Worm (Caenorhabditis elegans): ENCODE results near the gene skpt-1.

skpt-1 gene

ce11 chrIII:5420276-5420675 is 27.9 kb downstream of the skpt-1 start:
- TF ChIP-seq hnd-1 (tag; optimal IDR thresholded peaks at IDR 0.05): no peak
- no peak for TF ChIP-seq ceh-13 (GFP tag; optimal IDR thresholded peaks at IDR 0.05)

DNA sequence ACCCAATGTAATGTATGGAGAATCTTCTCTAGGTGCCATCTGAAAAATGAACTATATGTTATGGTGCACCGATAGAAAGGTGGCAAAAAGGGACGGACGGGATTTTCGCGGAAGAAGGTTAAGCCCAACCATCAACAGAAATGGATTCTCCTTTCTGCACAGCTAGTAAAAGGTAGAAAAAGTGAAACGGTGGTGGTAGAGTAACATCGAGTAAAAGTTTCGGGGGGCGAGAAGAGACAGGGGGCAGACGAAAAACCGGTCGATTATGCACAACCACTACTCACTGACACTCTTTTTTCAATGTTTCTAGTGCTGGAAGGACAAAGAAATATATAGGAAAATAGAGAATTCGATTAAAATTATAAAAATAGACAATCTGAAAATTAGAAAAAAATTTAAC is 28.7 kb downstream of the skpt-1 start:
- TF ChIP-seq tbx-37 (GFP tag; conservative IDR thresholded peaks at IDR 0.05) (no peak), hnd-1 (tag; optimal IDR thresholded peaks at IDR 0.05) (no peak), aly-1 (tag; optimal IDR thresholded peaks at IDR 0.05) (no peak), hmbx-1 (tag; optimal IDR thresholded peaks at IDR 0.05) (no peak), tra-4 (tag; optimal IDR thresholded peaks at IDR 0.05) (no peak), pes-1 (GFP tag; IDR thresholded peaks at IDR 0.05) (no peak)

DNA sequence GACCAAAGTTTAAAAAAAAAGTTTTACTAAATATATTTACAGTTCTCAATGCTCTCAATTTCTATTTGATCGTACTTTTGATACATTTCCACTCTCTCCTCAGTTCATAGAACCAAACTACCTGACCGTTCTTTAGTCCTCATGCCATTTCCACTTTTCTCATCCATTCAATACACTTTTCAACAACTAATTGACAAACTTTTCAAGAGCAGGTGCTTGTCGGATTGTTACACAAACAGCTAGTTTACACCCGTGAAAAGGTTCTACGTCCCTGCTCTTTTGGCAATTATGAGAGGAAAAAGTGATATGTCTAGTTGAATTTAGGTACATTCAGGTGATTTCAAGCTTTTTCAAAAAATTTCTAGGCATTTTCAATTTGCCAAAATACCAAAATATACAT is 30.3 kb downstream of the skpt-1 start:
- no peak for TF ChIP-seq tbx-11 (GFP tag; IDR thresholded peaks at IDR 0.05)
- TF ChIP-seq ama-1 (optimal IDR thresholded peaks at IDR 0.05): no peak
- TF ChIP-seq ets-7 (tag; optimal IDR thresholded peaks at IDR 0.05): no peak

DNA sequence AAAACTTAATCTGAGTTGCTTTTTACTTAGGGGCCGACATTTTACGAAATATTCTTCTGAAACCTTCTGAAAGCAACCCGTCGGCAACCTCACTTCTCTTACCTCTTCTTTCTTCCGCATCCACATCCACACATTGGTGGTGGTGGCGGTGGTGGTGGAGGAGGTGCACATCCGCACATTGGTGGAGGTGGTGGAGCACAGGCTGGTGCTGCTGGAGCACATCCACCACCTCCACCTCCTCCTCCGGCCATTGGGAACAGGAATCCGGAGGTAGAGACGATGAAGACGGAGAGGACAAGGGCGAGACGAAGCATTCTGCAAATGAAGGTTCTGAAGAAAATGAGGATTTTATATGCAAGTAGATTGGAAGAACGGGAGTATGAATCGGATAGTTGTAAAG is 34.5 kb downstream of the skpt-1 start, which contains the start of gene grl-22:
Gene grl-22, minus strand, starts transcription at position 332 of the 400 bp plus-strand sequence.
- TF ChIP-seq B0310.2 (tag; optimal IDR thresholded peaks at IDR 0.05) (no peak), sea-1 (GFP tag; conservative IDR thresholded peaks at IDR 0.05) (no peak), tra-4 (tag; optimal IDR thresholded peaks at IDR 0.05) (no peak), flt-1 (GFP tag; IDR thresholded peaks at IDR 0.05) (no peak)

- no peak for TF ChIP-seq flt-1 (GFP tag; IDR thresholded peaks at IDR 0.05)
- TF ChIP-seq tbx-11 (GFP tag; IDR thresholded peaks at IDR 0.05): no peak
- TF ChIP-seq B0310.2 (tag; optimal IDR thresholded peaks at IDR 0.05): no peak
- no peak for TF ChIP-seq hmg-4 (GFP tag; optimal IDR thresholded peaks at IDR 0.05)
- no peak for TF ChIP-seq pes-1 (GFP tag; IDR thresholded peaks at IDR 0.05)
Observed at ce11 chrIII:5407588-5407987, 40.6 kb downstream of the skpt-1 start, which contains the start of gene W03A5.1. TSS of gene W03A5.1 (plus strand) at chrIII:5407888.

- TF ChIP-seq ets-7 (tag; optimal IDR thresholded peaks at IDR 0.05): no peak
- TF ChIP-seq F13C5.2 (tag; optimal IDR thresholded peaks at IDR 0.05): no peak
- no peak for TF ChIP-seq hmbx-1 (tag; optimal IDR thresholded peaks at IDR 0.05)
- no peak for TF ChIP-seq aly-1 (tag; optimal IDR thresholded peaks at IDR 0.05)
- no peak for TF ChIP-seq scrt-1 (GFP tag; IDR thresholded peaks at IDR 0.05)
- TF ChIP-seq tra-4 (tag; optimal IDR thresholded peaks at IDR 0.05): no peak
- TF ChIP-seq sea-1 (GFP tag; conservative IDR thresholded peaks at IDR 0.05): no peak
- no peak for TF ChIP-seq ceh-36 (tag; optimal IDR thresholded peaks at IDR 0.05)
- TF ChIP-seq tbx-37 (GFP tag; conservative IDR thresholded peaks at IDR 0.05): no peak
- no peak for TF ChIP-seq ama-1 (optimal IDR thresholded peaks at IDR 0.05)
- no peak for TF ChIP-seq ceh-13 (GFP tag; optimal IDR thresholded peaks at IDR 0.05)
- no peak for TF ChIP-seq flt-1 (GFP tag; IDR thresholded peaks at IDR 0.05)
- no peak for TF ChIP-seq hnd-1 (tag; optimal IDR thresholded peaks at IDR 0.05)
- TF ChIP-seq hmg-4 (GFP tag; optimal IDR thresholded peaks at IDR 0.05): no peak
- TF ChIP-seq B0310.2 (tag; optimal IDR thresholded peaks at IDR 0.05): no peak
- no peak for TF ChIP-seq pes-1 (GFP tag; IDR thresholded peaks at IDR 0.05)
Observed at ce11 chrIII:5407060-5407459, 41.1 kb downstream of the skpt-1 start.

- TF ChIP-seq tbx-37 (GFP tag; conservative IDR thresholded peaks at IDR 0.05): no peak
- TF ChIP-seq pes-1 (GFP tag; IDR thresholded peaks at IDR 0.05): no peak
Observed at ce11 chrIII:5406314-5406713, 41.9 kb downstream of the skpt-1 start.

DNA sequence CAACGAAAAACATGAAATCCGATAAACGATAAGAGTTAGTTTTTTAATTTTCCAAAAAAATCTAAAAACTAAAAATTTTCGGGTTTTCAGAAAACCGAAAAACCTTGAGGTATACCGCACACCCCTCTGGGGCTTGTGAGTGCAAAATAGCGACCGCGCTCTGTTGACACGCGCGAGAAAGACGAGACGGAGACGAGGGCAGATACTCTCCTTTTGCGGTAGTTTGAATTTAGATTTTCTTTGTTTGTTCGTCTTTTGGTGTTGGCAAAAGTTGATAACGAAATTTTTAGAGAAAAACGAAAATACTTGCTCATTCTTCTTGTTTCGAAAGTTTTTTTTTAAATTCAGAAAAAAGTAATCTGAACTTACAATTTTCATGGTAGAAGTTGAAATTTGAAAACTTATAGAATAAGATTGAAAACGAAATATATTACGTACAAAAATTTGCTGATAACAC is 42.5 kb downstream of the skpt-1 start, which contains the start of the genes W03A5.2 and Y32H12A.8:
Gene W03A5.2, plus strand, starts transcription at position 407 of the 457 bp plus-strand sequence.
Gene Y32H12A.8, minus strand, starts transcription at position 410 of the 457 bp plus-strand sequence.
- TF ChIP-seq pes-1 (GFP tag; IDR thresholded peaks at IDR 0.05) (no peak), tbx-37 (GFP tag; conservative IDR thresholded peaks at IDR 0.05) (no peak), hmg-4 (GFP tag; optimal IDR thresholded peaks at IDR 0.05) (no peak), aly-1 (tag; optimal IDR thresholded peaks at IDR 0.05) (no peak), scrt-1 (GFP tag; IDR thresholded peaks at IDR 0.05) (no peak), hmbx-1 (tag; optimal IDR thresholded peaks at IDR 0.05) (no peak), ama-1 (optimal IDR thresholded peaks at IDR 0.05) (no peak), ceh-13 (GFP tag; optimal IDR thresholded peaks at IDR 0.05) (no peak), B0310.2 (tag; optimal IDR thresholded peaks at IDR 0.05) (no peak)

- no peak for TF ChIP-seq tra-4 (tag; optimal IDR thresholded peaks at IDR 0.05)
- no peak for TF ChIP-seq sea-1 (GFP tag; conservative IDR thresholded peaks at IDR 0.05)
- TF ChIP-seq B0310.2 (tag; optimal IDR thresholded peaks at IDR 0.05): no peak
- TF ChIP-seq scrt-1 (GFP tag; IDR thresholded peaks at IDR 0.05): no peak
- no peak for TF ChIP-seq F13C5.2 (tag; optimal IDR thresholded peaks at IDR 0.05)
- no peak for TF ChIP-seq pes-1 (GFP tag; IDR thresholded peaks at IDR 0.05)
- no peak for TF ChIP-seq flt-1 (GFP tag; IDR thresholded peaks at IDR 0.05)
- no peak for TF ChIP-seq hnd-1 (tag; optimal IDR thresholded peaks at IDR 0.05)
- no peak for TF ChIP-seq ceh-36 (tag; optimal IDR thresholded peaks at IDR 0.05)
- no peak for TF ChIP-seq hmg-4 (GFP tag; optimal IDR thresholded peaks at IDR 0.05)
- TF ChIP-seq hmbx-1 (tag; optimal IDR thresholded peaks at IDR 0.05): no peak
- TF ChIP-seq ama-1 (optimal IDR thresholded peaks at IDR 0.05): no peak
- no peak for TF ChIP-seq tbx-37 (GFP tag; conservative IDR thresholded peaks at IDR 0.05)
- no peak for TF ChIP-seq ceh-13 (GFP tag; optimal IDR thresholded peaks at IDR 0.05)
- TF ChIP-seq aly-1 (tag; optimal IDR thresholded peaks at IDR 0.05): no peak
- TF ChIP-seq tbx-11 (GFP tag; IDR thresholded peaks at IDR 0.05): no peak
Observed at ce11 chrIII:5404998-5405397, 43.2 kb downstream of the skpt-1 start.

All from whole organism, early embryonic.